Worm (Caenorhabditis elegans): ENCODE measurements around the gene ztf-27.

DNA sequence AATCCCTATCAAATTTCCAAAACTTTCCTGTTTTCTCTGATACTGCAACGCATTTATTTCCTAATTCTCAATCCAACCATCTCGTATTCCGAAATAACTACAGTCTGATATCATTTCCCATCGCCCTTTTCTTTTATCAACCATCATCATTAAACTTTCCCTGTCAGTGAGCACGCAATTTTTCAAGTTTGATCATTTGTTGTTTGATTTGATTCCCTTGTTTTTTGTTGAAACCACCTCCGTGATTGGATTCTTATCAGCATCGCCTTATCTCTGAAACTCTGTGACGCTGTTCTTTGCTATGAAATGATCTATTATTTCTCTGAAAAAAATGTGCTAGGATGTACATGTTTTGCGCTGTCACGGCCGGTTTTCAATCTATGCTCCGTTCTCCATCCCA is 17.9 kb downstream of the ztf-27 start:
- TF ChIP-seq fkh-3 (tag; optimal IDR thresholded peaks at IDR 0.05) (no peak), F57A8.1 (GFP tag; optimal IDR thresholded peaks at IDR 0.05) (no peak), lsl-1 (GFP tag; optimal IDR thresholded peaks at IDR 0.05) (no peak), sdz-38 (tag; optimal IDR thresholded peaks at IDR 0.05) (no peak), attf-5 (GFP tag; optimal IDR thresholded peaks at IDR 0.05) (no peak), D2030.7 (GFP tag; IDR thresholded peaks at IDR 0.05) (no peak), F55B11.4 (tag; optimal IDR thresholded peaks at IDR 0.05; ENCODE audit: borderline replicate concordance, insufficient read depth) (no peak), hmg-20 (GFP tag; IDR thresholded peaks at IDR 0.05) (no peak)
